Comparison of ENCODE assay signal across 1 fruit fly cellular context in the genomic region with DNA sequence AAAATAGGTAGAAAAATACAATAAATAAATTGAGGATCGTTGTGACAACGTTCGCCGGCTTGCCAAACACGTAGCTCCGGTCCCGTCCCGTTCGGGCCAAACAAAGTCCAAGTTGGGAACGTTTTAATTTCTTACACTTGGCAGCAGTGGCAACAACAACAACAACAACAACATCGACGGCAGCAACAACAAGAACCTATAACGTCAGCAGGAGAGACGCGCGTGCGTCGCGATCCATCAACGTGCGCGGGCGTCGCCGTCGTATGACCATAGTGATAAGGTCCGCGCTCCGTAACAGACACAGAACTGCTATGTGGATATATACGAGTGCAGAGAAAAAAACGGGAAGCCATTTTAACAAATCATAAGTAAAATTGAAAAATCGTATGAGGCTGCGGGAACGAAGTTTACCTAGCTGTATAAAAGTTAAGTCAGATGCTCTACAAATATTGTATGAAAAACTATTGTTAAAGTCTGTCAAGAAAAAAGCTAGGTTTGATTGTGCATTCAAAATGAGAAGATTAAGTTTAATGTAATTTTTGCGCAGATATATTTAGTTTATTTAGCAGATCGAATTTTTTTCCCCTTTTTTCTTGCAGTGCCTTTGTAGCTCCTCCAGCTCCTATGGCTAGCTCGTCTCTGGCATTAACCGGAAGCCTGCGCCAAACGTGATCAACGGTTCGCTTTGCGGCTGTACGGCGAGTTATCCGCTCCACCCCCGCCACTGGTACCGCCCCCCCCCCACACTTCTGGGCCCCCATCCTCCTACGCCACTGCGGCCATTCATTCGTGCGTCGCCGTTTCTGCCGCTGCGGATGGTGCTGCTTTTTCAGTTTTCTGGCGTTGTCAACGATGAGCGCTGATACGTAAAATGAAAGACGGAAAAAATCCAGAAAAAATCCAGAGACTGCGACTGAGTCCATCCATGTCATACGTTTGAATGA.
TF ChIP-seq lines count a peak whose summit lies in the region.

No protein-coding gene starts in this region.

TF ChIP-seq in whole organism, embryonic, 481 proteins besides CTCF, POLR2A, EP300 and RAD21 (continued from another document):
- no peak for TF ChIP-seq Nf-YB (GFP tag; optimal IDR thresholded peaks at IDR 0.05; lab: Kevin White, UChicago)
- no peak for TF ChIP-seq Lhr (GFP tag; optimal IDR thresholded peaks at IDR 0.05; lab: Kevin White, UChicago)
